In the genomic region with DNA sequence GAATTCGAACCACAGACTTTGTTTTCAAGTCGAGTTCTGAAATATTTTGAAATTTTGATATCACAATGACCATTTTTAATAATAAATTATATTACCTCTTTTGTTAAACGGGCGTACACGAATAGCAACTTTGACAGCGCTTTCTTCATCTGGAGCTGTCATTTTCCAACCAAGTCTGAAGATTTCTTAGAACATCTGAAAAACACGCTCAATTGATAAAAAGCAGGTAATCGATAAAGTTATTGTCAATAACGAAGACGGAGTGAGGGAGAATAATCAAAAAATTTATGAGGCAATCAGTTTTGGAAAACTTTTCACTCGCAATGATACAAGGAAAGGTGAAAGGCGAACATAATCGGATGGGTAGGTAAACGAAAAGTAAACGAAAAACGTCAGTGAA, we compare ENCODE assay signal across 2 worm cellular contexts.
TF ChIP-seq lines count a peak whose summit lies in the region.

A gene (minus strand): TSS at position 201 of the 400 bp plus-strand sequence.

TF ChIP-seq in whole organism, L3 larva, 47 proteins besides CTCF, POLR2A, EP300 and RAD21:
- peak; percentile 28 for TF ChIP-seq pha-4 (tag; optimal IDR thresholded peaks at IDR 0.05; lab: Kevin White, UChicago)
- TF ChIP-seq egl-5 (tag; optimal IDR thresholded peaks at IDR 0.05; lab: Kevin White, UChicago): no peak
- no peak for TF ChIP-seq zag-1 (tag; optimal IDR thresholded peaks at IDR 0.05; lab: Kevin White, UChicago)
- no peak for TF ChIP-seq mdl-1 (tag; optimal IDR thresholded peaks at IDR 0.05; lab: Kevin White, UChicago)
- TF ChIP-seq ceh-9 (tag; optimal IDR thresholded peaks at IDR 0.05; lab: Kevin White, UChicago): no peak
- no peak for TF ChIP-seq fkh-10 (GFP tag; optimal IDR thresholded peaks at IDR 0.05; lab: Kevin White, UChicago)
- no peak for TF ChIP-seq fos-1 (tag; optimal IDR thresholded peaks at IDR 0.05; lab: Kevin White, UChicago)
- no peak for TF ChIP-seq pqm-1 (tag; optimal IDR thresholded peaks at IDR 0.05; lab: Kevin White, UChicago)
TF ChIP-seq in whole organism, L3 larva: peak in this region for 1.

TF ChIP-seq in whole organism, L4 larva, 104 proteins besides CTCF, POLR2A, EP300 and RAD21:
- TF ChIP-seq dve-1 (tag; optimal IDR thresholded peaks at IDR 0.05; lab: Kevin White, UChicago; ENCODE audit: insufficient read depth): no peak
- peak in 1 of 2 experiments; percentile 82 for TF ChIP-seq unc-62 (GFP tag; optimal IDR thresholded peaks at IDR 0.05 in 1 of 2; lab: Kevin White, UChicago)
- no peak for TF ChIP-seq unc-62 (tag; optimal IDR thresholded peaks at IDR 0.05; lab: Kevin White, UChicago)
- TF ChIP-seq daf-16 (GFP tag; optimal IDR thresholded peaks at IDR 0.05; lab: Kevin White, UChicago): no peak
- peak; percentile 63 for TF ChIP-seq daf-16 (tag; optimal IDR thresholded peaks at IDR 0.05; lab: Kevin White, UChicago)
- no peak for TF ChIP-seq nhr-76 (tag; optimal IDR thresholded peaks at IDR 0.05; lab: Kevin White, UChicago)
- TF ChIP-seq pqm-1 (tag; optimal IDR thresholded peaks at IDR 0.05; lab: Kevin White, UChicago): peak; percentile 6
- no peak for TF ChIP-seq lin-1 (GFP tag; IDR thresholded peaks at IDR 0.05; lab: Robert Waterston, UW)
- TF ChIP-seq Y105C5A.15 (GFP tag; IDR thresholded peaks at IDR 0.05; lab: Robert Waterston, UW): no peak
